Worm (Caenorhabditis elegans): ENCODE results near the gene fbxa-35.
"Not testable (repeated sequence)": the region's sequence is repeated elsewhere in the genome, so short reads cannot be mapped to it uniquely, and the experiment has no call there.

- not testable (repeated sequence) for TF ChIP-seq him-1, dao-5, W03F9.2 (tag; optimal IDR thresholded peaks at IDR 0.05)
These were observed 31.8 kb upstream of the fbxa-35 start, which contains the start of gene srz-9 for ce11 chrIII:1263692-1264091.

All from whole organism, L4/young adult.